Worm (Caenorhabditis elegans): ENCODE data around the gene F46C8.3.

ce11 chrX:7478476-7478875 is 46.9 kb upstream of the F46C8.3 start:
- TF ChIP-seq med-1 (GFP tag; optimal IDR thresholded peaks at IDR 0.05; ENCODE audit: insufficient read depth): no peak
- TF ChIP-seq flt-1 (GFP tag; IDR thresholded peaks at IDR 0.05): no peak
- TF ChIP-seq T22C8.4 (GFP tag; IDR thresholded peaks at IDR 0.05): no peak
- TF ChIP-seq tab-1 (GFP tag; IDR thresholded peaks at IDR 0.05): no peak
- no peak for TF ChIP-seq klf-2 (GFP tag; conservative IDR thresholded peaks at IDR 0.05)
- no peak for TF ChIP-seq cog-1 (tag; optimal IDR thresholded peaks at IDR 0.05)

All from whole organism, midembryonic.